Worm (Caenorhabditis elegans): ENCODE data around the gene flp-28.

flp-28 gene

ce11 chrX:10078089-10078488, 9.7 kb downstream of the flp-28 start:
- TF ChIP-seq aly-1 (tag; optimal IDR thresholded peaks at IDR 0.05), result no peak
- no peak for TF ChIP-seq ama-1 (optimal IDR thresholded peaks at IDR 0.05)
- TF ChIP-seq tbx-37 (GFP tag; conservative IDR thresholded peaks at IDR 0.05), result no peak
- TF ChIP-seq sea-1 (GFP tag; conservative IDR thresholded peaks at IDR 0.05), result no peak
- no peak for TF ChIP-seq tra-4 (tag; optimal IDR thresholded peaks at IDR 0.05)
- TF ChIP-seq hmbx-1 (tag; optimal IDR thresholded peaks at IDR 0.05), result no peak

DNA sequence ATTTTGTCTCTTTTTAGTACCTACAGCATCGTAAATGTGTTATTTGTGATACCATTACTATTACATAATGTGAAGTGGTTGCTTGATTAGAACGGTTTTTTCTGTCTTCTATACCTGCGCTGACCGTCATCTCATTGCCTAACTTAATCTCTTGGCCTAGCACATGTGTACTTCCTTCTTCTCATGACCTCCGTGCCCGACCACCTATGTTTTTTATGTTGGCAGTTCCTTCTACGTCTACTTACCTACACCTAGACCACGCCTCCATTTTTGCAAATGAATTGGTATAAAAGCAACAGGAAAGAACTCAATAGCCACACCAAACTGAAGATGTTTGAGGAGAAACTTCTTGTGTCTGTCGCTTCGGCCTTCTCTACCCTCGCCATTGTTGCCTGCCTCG, 10.5 kb downstream of the flp-28 start, which contains the start of gene col-176:
Gene col-176 (plus strand): TSS at position 301 of the 400 bp plus-strand sequence.
- TF ChIP-seq hmbx-1 (tag; optimal IDR thresholded peaks at IDR 0.05) (no peak), tbx-37 (GFP tag; conservative IDR thresholded peaks at IDR 0.05) (no peak), aly-1 (tag; optimal IDR thresholded peaks at IDR 0.05) (no peak), B0310.2 (tag; optimal IDR thresholded peaks at IDR 0.05) (no peak), hmg-4 (GFP tag; optimal IDR thresholded peaks at IDR 0.05) (no peak), scrt-1 (GFP tag; IDR thresholded peaks at IDR 0.05) (no peak), ceh-36 (tag; optimal IDR thresholded peaks at IDR 0.05) (no peak)

DNA sequence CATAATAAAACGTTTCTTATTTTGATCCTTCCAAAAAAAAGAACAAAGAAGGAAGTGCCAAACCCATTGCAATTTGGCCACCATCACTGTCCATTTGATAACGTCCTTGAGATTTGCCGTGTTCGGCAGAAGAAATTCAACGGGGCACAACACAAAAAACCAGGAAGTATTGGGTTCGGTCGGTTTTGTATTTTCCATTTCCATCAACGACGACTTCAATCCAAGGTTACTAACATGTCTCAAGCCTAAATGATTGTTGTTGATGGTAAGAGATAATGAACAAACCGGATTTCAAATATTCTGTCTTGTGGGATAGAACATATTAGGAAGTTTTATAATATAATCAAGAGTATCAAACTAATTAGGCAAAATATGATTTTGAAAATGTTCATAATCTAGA, 11.4 kb downstream of the flp-28 start:
- TF ChIP-seq F13C5.2 (tag; optimal IDR thresholded peaks at IDR 0.05) (no peak), tbx-37 (GFP tag; conservative IDR thresholded peaks at IDR 0.05) (no peak)

DNA sequence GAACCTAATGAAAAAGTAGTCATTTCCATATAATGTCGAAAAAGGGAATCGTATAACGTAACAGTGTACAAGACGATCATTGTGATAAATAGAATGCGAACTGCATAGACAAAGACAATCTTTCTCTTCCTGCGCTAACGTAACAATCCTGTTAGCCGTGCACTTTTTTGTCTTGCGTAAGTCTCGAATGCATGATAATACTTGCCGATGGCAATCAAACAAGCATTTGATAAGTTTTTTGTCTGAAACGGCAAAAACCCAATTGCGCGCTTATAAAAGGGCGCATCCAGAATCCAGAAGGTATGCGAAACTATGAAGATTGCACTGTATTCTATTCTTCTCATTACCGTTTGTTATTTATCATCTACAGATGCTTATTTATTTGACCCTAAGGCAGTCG, 12.8 kb downstream of the flp-28 start, which contains the start of gene dao-4:
Gene dao-4 (plus strand): TSS at position 301 of the 400 bp plus-strand sequence.
- TF ChIP-seq tbx-11 (GFP tag; IDR thresholded peaks at IDR 0.05), result no peak
- no peak for TF ChIP-seq ceh-13 (GFP tag; optimal IDR thresholded peaks at IDR 0.05)

ce11 chrX:10074233-10074632, 13.5 kb downstream of the flp-28 start, which contains the start of gene ZC373.5:
Gene ZC373.5, minus strand, starts transcription at chrX:10074391.
- TF ChIP-seq F13C5.2 (tag; optimal IDR thresholded peaks at IDR 0.05), result no peak
- TF ChIP-seq hmg-4 (GFP tag; optimal IDR thresholded peaks at IDR 0.05), result peak; percentile 43

DNA sequence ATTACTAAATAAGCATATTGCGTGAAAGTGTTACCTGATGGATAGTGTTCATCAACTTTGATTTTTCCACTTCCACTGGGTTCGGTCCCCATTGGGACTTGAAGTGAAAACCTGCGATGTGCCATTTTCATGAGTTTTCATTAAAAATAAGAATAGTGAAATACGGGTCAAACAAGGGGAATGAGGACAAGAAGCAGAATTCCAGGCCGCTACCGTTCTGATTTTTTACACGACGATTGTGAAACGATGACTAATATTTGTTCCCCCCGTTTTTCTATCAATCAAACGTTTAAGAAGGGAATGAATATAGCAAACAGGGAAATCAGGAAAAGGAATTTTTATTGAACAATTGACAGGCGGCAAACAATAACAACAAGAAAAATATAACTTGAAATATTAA, 18.1 kb downstream of the flp-28 start, which contains the start of gene mlck-1:
Gene mlck-1 (minus strand): TSS at position 101 of the 400 bp plus-strand sequence.
- no peak for TF ChIP-seq tbx-37 (GFP tag; conservative IDR thresholded peaks at IDR 0.05)

- no peak for TF ChIP-seq tra-4 (tag; optimal IDR thresholded peaks at IDR 0.05)
- no peak for TF ChIP-seq hmbx-1 (tag; optimal IDR thresholded peaks at IDR 0.05)
- no peak for TF ChIP-seq sea-1 (GFP tag; conservative IDR thresholded peaks at IDR 0.05)
- no peak for TF ChIP-seq scrt-1 (GFP tag; IDR thresholded peaks at IDR 0.05)
- no peak for TF ChIP-seq tbx-11 (GFP tag; IDR thresholded peaks at IDR 0.05)
- no peak for TF ChIP-seq hmg-4 (GFP tag; optimal IDR thresholded peaks at IDR 0.05)
- no peak for TF ChIP-seq F13C5.2 (tag; optimal IDR thresholded peaks at IDR 0.05)
- TF ChIP-seq aly-1 (tag; optimal IDR thresholded peaks at IDR 0.05), result no peak
- no peak for TF ChIP-seq tbx-37 (GFP tag; conservative IDR thresholded peaks at IDR 0.05)
- no peak for TF ChIP-seq ceh-13 (GFP tag; optimal IDR thresholded peaks at IDR 0.05)
- no peak for TF ChIP-seq B0310.2 (tag; optimal IDR thresholded peaks at IDR 0.05)
- no peak for TF ChIP-seq ets-7 (tag; optimal IDR thresholded peaks at IDR 0.05)
- no peak for TF ChIP-seq flt-1 (GFP tag; IDR thresholded peaks at IDR 0.05)
- TF ChIP-seq hnd-1 (tag; optimal IDR thresholded peaks at IDR 0.05), result no peak
- no peak for TF ChIP-seq ceh-36 (tag; optimal IDR thresholded peaks at IDR 0.05)
- no peak for TF ChIP-seq pes-1 (GFP tag; IDR thresholded peaks at IDR 0.05)
Measured at ce11 chrX:10068468-10068867, 19.3 kb downstream of the flp-28 start.

DNA sequence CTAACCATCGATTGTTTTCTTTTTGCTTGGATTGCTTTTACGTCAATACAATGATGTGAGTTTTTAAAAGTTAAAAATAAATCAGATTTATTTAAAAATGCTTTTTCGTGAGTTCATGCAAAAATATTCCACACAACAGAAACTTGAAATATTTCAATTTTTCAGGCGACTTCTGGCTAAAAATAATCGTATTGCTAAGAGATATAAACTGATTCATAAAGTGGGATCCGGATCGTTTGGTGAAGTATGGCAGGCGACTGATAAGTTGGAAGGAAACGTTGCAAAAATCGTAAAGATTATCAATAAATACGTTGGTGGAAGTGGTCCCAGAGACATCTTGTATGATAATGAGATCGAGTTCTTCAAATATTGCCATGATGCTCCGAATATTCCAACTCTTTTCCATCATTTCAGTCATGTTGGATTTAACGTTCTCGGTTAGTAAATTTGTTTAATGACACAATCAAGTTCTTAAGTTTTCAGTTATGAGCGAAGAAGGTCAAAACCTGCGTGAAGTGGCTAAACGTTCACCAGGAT, 27.2 kb downstream of the flp-28 start, which contains the start of gene ZC373.3:
Gene ZC373.3 (plus strand): TSS at position 51 of the 537 bp plus-strand sequence.
- TF ChIP-seq tbx-37 (GFP tag; conservative IDR thresholded peaks at IDR 0.05), result no peak
- TF ChIP-seq hnd-1 (tag; optimal IDR thresholded peaks at IDR 0.05), result no peak
- TF ChIP-seq aly-1 (tag; optimal IDR thresholded peaks at IDR 0.05), result no peak

ce11 chrX:10058332-10058731, 29.4 kb downstream of the flp-28 start, which contains the start of gene ZC373.2:
Gene ZC373.2, minus strand, starts transcription at chrX:10058432.
- TF ChIP-seq ceh-13 (GFP tag; optimal IDR thresholded peaks at IDR 0.05) (no peak), ets-7 (tag; optimal IDR thresholded peaks at IDR 0.05) (no peak), hnd-1 (tag; optimal IDR thresholded peaks at IDR 0.05) (no peak), F13C5.2 (tag; optimal IDR thresholded peaks at IDR 0.05) (no peak), ceh-36 (tag; optimal IDR thresholded peaks at IDR 0.05) (no peak), tbx-11 (GFP tag; IDR thresholded peaks at IDR 0.05) (no peak), aly-1 (tag; optimal IDR thresholded peaks at IDR 0.05) (no peak), hmbx-1 (tag; optimal IDR thresholded peaks at IDR 0.05) (no peak), sea-1 (GFP tag; conservative IDR thresholded peaks at IDR 0.05) (no peak), scrt-1 (GFP tag; IDR thresholded peaks at IDR 0.05) (no peak)

- TF ChIP-seq ama-1 (optimal IDR thresholded peaks at IDR 0.05) (no peak), F13C5.2 (tag; optimal IDR thresholded peaks at IDR 0.05) (no peak), tra-4 (tag; optimal IDR thresholded peaks at IDR 0.05) (no peak), tbx-11 (GFP tag; IDR thresholded peaks at IDR 0.05) (no peak)
Measured at ce11 chrX:10054410-10054800, 33.4 kb downstream of the flp-28 start.

Data from whole organism, early embryonic.